Fruit fly (Drosophila melanogaster): Measurements from ENCODE around the gene atk.

The atk gene

DNA sequence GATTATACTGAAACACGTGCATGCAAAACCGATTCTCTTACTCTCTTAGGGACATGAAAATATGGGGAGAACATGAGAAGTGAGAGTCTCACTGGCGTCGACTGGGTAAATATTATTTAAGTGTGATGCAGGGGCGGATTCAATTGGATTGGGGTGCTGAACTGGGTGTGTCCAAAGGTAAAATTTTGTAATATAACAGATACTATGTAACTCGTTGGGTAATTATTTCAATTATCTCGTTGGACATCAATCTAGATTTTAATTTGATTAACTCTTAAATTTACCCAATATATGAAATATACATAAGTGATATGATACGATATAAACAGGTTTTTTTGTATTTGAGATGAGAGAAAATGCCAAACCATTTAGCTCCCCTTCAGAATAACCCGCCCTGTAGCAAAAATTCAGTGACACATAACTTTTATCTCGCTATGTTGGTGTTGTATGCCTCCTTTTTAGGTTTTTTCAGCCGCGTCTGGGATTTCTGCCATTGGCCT lies 43.5 kb upstream of the atk start (continued):
- peak; percentile 96 for TF ChIP-seq lmd (GFP tag; IDR thresholded peaks at IDR 0.05)
- TF ChIP-seq dmrt99B (tag; optimal IDR thresholded peaks at IDR 0.05), result peak; percentile 93
- peak; percentile 89 for TF ChIP-seq nau (GFP tag; optimal IDR thresholded peaks at IDR 0.05)
- peak; percentile 82 for TF ChIP-seq eyg (GFP tag; optimal IDR thresholded peaks at IDR 0.05)
- TF ChIP-seq Chrac-16 (GFP tag; optimal IDR thresholded peaks at IDR 0.05), result peak; percentile 93
- TF ChIP-seq HmgZ (tag; optimal IDR thresholded peaks at IDR 0.05), result peak; percentile 97
- TF ChIP-seq CG16815 (GFP tag; optimal IDR thresholded peaks at IDR 0.05), result peak; percentile 93
- TF ChIP-seq CG7271 (tag; optimal IDR thresholded peaks at IDR 0.05), result peak; percentile 1
- peak; percentile 34; the same call in 1 of the 2 replicates for TF ChIP-seq dati (GFP tag; IDR thresholded peaks at IDR 0.05)
- peak; percentile 55 for TF ChIP-seq CG10431 (GFP tag; optimal IDR thresholded peaks at IDR 0.05)
- peak; percentile 75 for TF ChIP-seq CG30431 (GFP tag; optimal IDR thresholded peaks at IDR 0.05)
- TF ChIP-seq CG4854 (GFP tag; optimal IDR thresholded peaks at IDR 0.05), result peak; percentile 86
- peak; percentile 91 for TF ChIP-seq so (GFP tag; IDR thresholded peaks at IDR 0.05)
- peak; percentile 92 for TF ChIP-seq CG6813 (GFP tag; optimal IDR thresholded peaks at IDR 0.05)
- no peak for TF ChIP-seq Dref (GFP tag; IDR thresholded peaks at IDR 0.05)
- peak; percentile 4 for TF ChIP-seq CG14441 (GFP tag; IDR thresholded peaks at IDR 0.05)
- peak; percentile 79 for TF ChIP-seq Myb (GFP tag; optimal IDR thresholded peaks at IDR 0.05)
- TF ChIP-seq hth (optimal IDR thresholded peaks at IDR 0.05), result no peak
- TF ChIP-seq Optix (GFP tag; IDR thresholded peaks at IDR 0.05), result peak; percentile 54; the same call in 1 of the 3 replicates
- peak; percentile 74 for TF ChIP-seq CG11696 (GFP tag; IDR thresholded peaks at IDR 0.05)
- TF ChIP-seq B-H1 (GFP tag; IDR thresholded peaks at IDR 0.05), result peak; percentile 84
- peak; percentile 95 for TF ChIP-seq CG12659 (GFP tag; optimal IDR thresholded peaks at IDR 0.05)
- TF ChIP-seq fu2 (GFP tag; optimal IDR thresholded peaks at IDR 0.05), result peak; percentile 94
- peak; percentile 58 for TF ChIP-seq fd64A (GFP tag; optimal IDR thresholded peaks at IDR 0.05)
- peak; percentile 49; the same call in 1 of the 2 replicates for TF ChIP-seq bowl (GFP tag; IDR thresholded peaks at IDR 0.05)
- peak in 1 of 2 experiments; percentile 55 for TF ChIP-seq crp (GFP tag; optimal IDR thresholded peaks at IDR 0.05)
- TF ChIP-seq Hr51 (GFP tag; optimal IDR thresholded peaks at IDR 0.05), result peak; percentile 88 to 90
- TF ChIP-seq CG14667 (GFP tag; IDR thresholded peaks at IDR 0.05), result no peak; the same call in 1 of the 2 replicates
- TF ChIP-seq zfh1 (GFP tag; IDR thresholded peaks at IDR 0.05), result peak; percentile 92
- TF ChIP-seq Taf1 (GFP tag; IDR thresholded peaks at IDR 0.05), result peak; percentile 96
- peak; percentile 89 for TF ChIP-seq mirr (GFP tag; optimal IDR thresholded peaks at IDR 0.05)
- peak; percentile 76 for TF ChIP-seq CG8281 (tag; optimal IDR thresholded peaks at IDR 0.05)
- peak; percentile 93 for TF ChIP-seq schlank (tag; optimal IDR thresholded peaks at IDR 0.05)
- TF ChIP-seq abd-A (tag; optimal IDR thresholded peaks at IDR 0.05), result peak; percentile 86
- peak; percentile 91 for TF ChIP-seq az2 (GFP tag; optimal IDR thresholded peaks at IDR 0.05)
- peak; percentile 90 for TF ChIP-seq Mad (GFP tag; optimal IDR thresholded peaks at IDR 0.05)
- peak; percentile 87 for TF ChIP-seq CG10366 (GFP tag; IDR thresholded peaks at IDR 0.05)
- TF ChIP-seq D (optimal IDR thresholded peaks at IDR 0.05), result no peak
- peak; percentile 84 for TF ChIP-seq D (GFP tag; optimal IDR thresholded peaks at IDR 0.05)
- peak; percentile 92 for TF ChIP-seq cas (GFP tag; IDR thresholded peaks at IDR 0.05)
- peak; percentile 78 for TF ChIP-seq Hey (tag; optimal IDR thresholded peaks at IDR 0.05)
- TF ChIP-seq Sox102F (GFP tag; optimal IDR thresholded peaks at IDR 0.05), result peak; percentile 88
- peak; percentile 95 for TF ChIP-seq Atf6 (GFP tag; IDR thresholded peaks at IDR 0.05)
- TF ChIP-seq mam (GFP tag; optimal IDR thresholded peaks at IDR 0.05), result peak; percentile 97
- peak; percentile 54 for TF ChIP-seq pros (GFP tag; optimal IDR thresholded peaks at IDR 0.05)
- TF ChIP-seq MTF-1 (GFP tag; optimal IDR thresholded peaks at IDR 0.05; ENCODE audit: borderline replicate concordance), result peak; percentile 81
- peak; percentile 46 for TF ChIP-seq trem (tag; optimal IDR thresholded peaks at IDR 0.05)
- peak; percentile 82 for TF ChIP-seq NC2β (GFP tag; optimal IDR thresholded peaks at IDR 0.05)
- TF ChIP-seq ftz-f1 (GFP tag; optimal IDR thresholded peaks at IDR 0.05), result peak; percentile 60
- peak; percentile 92 for TF ChIP-seq CG1647 (GFP tag; optimal IDR thresholded peaks at IDR 0.05)
- peak; percentile 94 for TF ChIP-seq bab2 (GFP tag; optimal IDR thresholded peaks at IDR 0.05)
